Fruit fly (Drosophila melanogaster): Measurements from ENCODE around the gene CG11444.

DNA sequence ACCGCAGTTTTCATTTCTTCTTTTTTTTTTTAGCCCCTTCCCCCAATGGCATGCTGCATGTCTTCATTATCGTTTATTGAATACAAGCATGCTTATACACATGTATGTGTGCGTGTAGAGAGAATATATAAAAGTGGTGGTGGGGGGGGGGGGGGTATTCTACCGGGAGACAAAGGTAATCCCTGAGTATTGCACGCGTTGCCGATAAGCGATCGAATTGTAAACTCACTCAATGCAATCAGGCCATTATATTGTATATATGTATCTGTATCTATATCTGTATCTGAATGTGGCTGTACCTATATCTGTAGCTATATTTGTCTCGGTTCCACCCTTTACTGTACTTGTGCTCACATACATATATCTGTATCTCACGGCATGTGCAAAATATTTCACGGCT lies 38.1 kb upstream of the CG11444 start:
- TF ChIP-seq mld (GFP tag; IDR thresholded peaks at IDR 0.05; ENCODE audit: partially characterized antibody): no peak
- TF ChIP-seq CG7556 (GFP tag; optimal IDR thresholded peaks at IDR 0.05): no peak
- no peak for TF ChIP-seq CG12104 (GFP tag; optimal IDR thresholded peaks at IDR 0.05)

All from whole organism, embryonic.